Worm (Caenorhabditis elegans) whole organism, L1 larva: ENCODE data around the gene srlf-3.

Source experiments
- C04F5.9 ChIP-seq: sonication (generic microtip); optimal IDR thresholded peaks from 2 replicates; lab custom pipeline; 2016; ENCODE audit warnings: missing genetic modification characterization, missing compliant biosample characterization
- C16A3.4 ChIP-seq: fragments of 150-350 bp; optimal IDR thresholded peaks from 2 replicates; lab custom pipeline; 2014; ENCODE audit warnings: missing biosample characterization, missing genetic modification characterization
- C34B4.2 ChIP-seq: sonication (generic microtip); optimal IDR thresholded peaks from 2 replicates; lab custom pipeline; 2017; ENCODE audit warnings: mild to moderate bottlenecking, missing genetic modification characterization, missing compliant biosample characterization
- aha-1 ChIP-seq: fragments of 150-350 bp; optimal IDR thresholded peaks from 2 replicates; lab custom pipeline; 2014; ENCODE audit warnings: missing biosample characterization, missing genetic modification characterization
- alr-1 ChIP-seq: fragments of 200-800 bp; sonication (Bioruptor generic); optimal IDR thresholded peaks from 2 replicates; lab custom pipeline; 2018; ENCODE audit warnings: borderline replicate concordance, mild to moderate bottlenecking, missing genetic modification characterization, missing compliant biosample characterization
- ama-1 ChIP-seq: fragments of 150-350 bp; optimal IDR thresholded peaks from 2 replicates; lab custom pipeline; 2014
- ceh-63 ChIP-seq: fragments of 200-800 bp; sonication (Bioruptor generic); optimal IDR thresholded peaks from 2 replicates; lab custom pipeline; 2018; ENCODE audit warnings: mild to moderate bottlenecking, missing genetic modification characterization, missing compliant biosample characterization
- ceh-8 ChIP-seq: fragments of 200-800 bp; sonication (Bioruptor generic); optimal IDR thresholded peaks from 2 replicates; lab custom pipeline; 2018; ENCODE audit warnings: mild to moderate bottlenecking, missing genetic modification characterization, moderate library complexity, missing compliant biosample characterization
- ceh-82 ChIP-seq, 3 experiments: fragments of 150-350 bp in 1 of 3; sonication (generic microtip) in 2 of 3; optimal IDR thresholded peaks; 2 replicates each; lab custom pipeline; 2014 to 2017; ENCODE audit warnings: missing biosample characterization in 3 of 3, missing genetic modification characterization in 3 of 3
- ceh-88 ChIP-seq: fragments of 200-800 bp; sonication (Bioruptor generic); IDR thresholded peaks from 2 replicates; pipeline ENCODE4 v1.3.6; 2022; ENCODE audit warnings: missing genetic modification characterization, missing compliant biosample characterization
- ces-1 ChIP-seq: fragments of 150-350 bp; optimal IDR thresholded peaks from 2 replicates; lab custom pipeline; 2014; ENCODE audit warnings: missing biosample characterization, missing genetic modification reagents, missing genetic modification characterization
- efl-1 ChIP-seq, 4 experiments: fragments of 150-350 bp; optimal IDR thresholded peaks in 3 of 4; peaks in 1 of 4; 1 replicate in 1 of 4; 2 replicates in 3 of 4; lab custom pipeline; 2014; ENCODE audit warnings: missing biosample characterization in 2 of 4, missing genetic modification characterization in 2 of 4, missing genetic modification reagents in 2 of 4
- efl-3 ChIP-seq: fragments of 200-800 bp; sonication (Bioruptor generic); optimal IDR thresholded peaks from 2 replicates; lab custom pipeline; 2018; ENCODE audit warnings: mild to moderate bottlenecking, missing genetic modification characterization, missing compliant biosample characterization
- elt-3 ChIP-seq, 6 experiments: fragments of 150-350 bp in 1 of 6; sonication (generic microtip); optimal IDR thresholded peaks; 2 replicates each; lab custom pipeline; 2017 to 2018; ENCODE audit warnings: missing biosample characterization in 6 of 6, missing genetic modification characterization in 6 of 6, inconsistent platforms in 1 of 6
- ets-5 ChIP-seq: fragments of 200-800 bp; sonication (Bioruptor generic); IDR thresholded peaks from 2 replicates; pipeline ENCODE4 v1.3.6; 2022; ENCODE audit warnings: missing genetic modification characterization, missing compliant biosample characterization
- fkh-4 ChIP-seq: sonication (generic microtip); optimal IDR thresholded peaks from 2 replicates; lab custom pipeline; 2016; ENCODE audit warnings: missing compliant biosample characterization, missing genetic modification characterization, borderline replicate concordance
- fkh-8 ChIP-seq: sonication (generic microtip); optimal IDR thresholded peaks from 2 replicates; lab custom pipeline; 2016; ENCODE audit warnings: mild to moderate bottlenecking, missing genetic modification characterization, missing compliant biosample characterization
- grh-1 ChIP-seq: fragments of 200-800 bp; sonication (Bioruptor generic); IDR thresholded peaks from 2 replicates; pipeline ENCODE4 v1.3.6; 2022; ENCODE audit warnings: missing genetic modification reagents, missing genetic modification characterization, missing compliant biosample characterization
- hlh-17 ChIP-seq: fragments of 200-800 bp; sonication (Bioruptor generic); optimal IDR thresholded peaks from 2 replicates; lab custom pipeline; 2018; ENCODE audit warnings: missing genetic modification characterization, mild to moderate bottlenecking, missing compliant biosample characterization, moderate library complexity, borderline replicate concordance
- hlh-4 ChIP-seq: sonication (generic microtip); optimal IDR thresholded peaks from 2 replicates; lab custom pipeline; 2016; ENCODE audit warnings: mild to moderate bottlenecking, missing genetic modification characterization, missing compliant biosample characterization
- irx-1 ChIP-seq: sonication (generic microtip); optimal IDR thresholded peaks from 2 replicates; lab custom pipeline; 2016; ENCODE audit warnings: missing genetic modification characterization, missing compliant biosample characterization
- isw-1 ChIP-seq: fragments of 200-800 bp; sonication (Bioruptor generic); IDR thresholded peaks from 2 replicates; pipeline ENCODE4 v1.3.6; 2022; ENCODE audit warnings: missing genetic modification characterization, missing compliant biosample characterization
- lin-14 ChIP-seq: fragments of 200-800 bp; sonication (Bioruptor generic); optimal IDR thresholded peaks from 2 replicates; lab custom pipeline; 2018; ENCODE audit warnings: mild to moderate bottlenecking, missing genetic modification characterization, moderate library complexity, missing compliant biosample characterization
- lin-39 ChIP-seq: fragments of 150-350 bp; optimal IDR thresholded peaks from 2 replicates; lab custom pipeline; 2014; ENCODE audit warnings: missing biosample characterization, missing genetic modification reagents, missing genetic modification characterization
- lir-3 ChIP-seq: sonication (generic microtip); optimal IDR thresholded peaks from 2 replicates; lab custom pipeline; 2016; ENCODE audit warnings: mild to moderate bottlenecking, missing genetic modification characterization, moderate library complexity, missing compliant biosample characterization; ENCODE audit not compliant: poor library complexity
- lsy-2 ChIP-seq, 2 experiments: fragments of 150-350 bp; optimal IDR thresholded peaks; 2 replicates each; lab custom pipeline; 2014; ENCODE audit warnings: missing biosample characterization in 2 of 2, missing genetic modification characterization in 2 of 2
- mab-9 ChIP-seq: fragments of 200-800 bp; sonication (Bioruptor generic); IDR thresholded peaks from 2 replicates; pipeline ENCODE4 v1.3.6; 2022; ENCODE audit warnings: missing genetic modification reagents, missing genetic modification characterization, missing compliant biosample characterization
- mdl-1 ChIP-seq, 2 experiments: fragments of 150-350 bp; optimal IDR thresholded peaks; 2 replicates each; lab custom pipeline; 2014 to 2017; ENCODE audit warnings: missing biosample characterization in 2 of 2, missing genetic modification characterization in 2 of 2, inconsistent platforms in 1 of 2
- mef-2 ChIP-seq: fragments of 150-350 bp; optimal IDR thresholded peaks from 2 replicates; lab custom pipeline; 2014; ENCODE audit warnings: missing biosample characterization, missing genetic modification characterization
- mep-1 ChIP-seq: fragments of 150-350 bp; optimal IDR thresholded peaks from 2 replicates; lab custom pipeline; 2014; ENCODE audit warnings: missing biosample characterization, missing genetic modification characterization
- nhr-11 ChIP-seq: fragments of 150-350 bp; optimal IDR thresholded peaks from 2 replicates; lab custom pipeline; 2014; ENCODE audit warnings: missing biosample characterization, missing genetic modification characterization
- nhr-20 ChIP-seq: sonication (generic microtip); optimal IDR thresholded peaks from 2 replicates; lab custom pipeline; 2016; ENCODE audit warnings: mild to moderate bottlenecking, missing genetic modification characterization, missing compliant biosample characterization
- nhr-237 ChIP-seq: fragments of 150-350 bp; optimal IDR thresholded peaks from 2 replicates; lab custom pipeline; 2014; ENCODE audit warnings: missing biosample characterization, missing genetic modification characterization
- nhr-47 ChIP-seq: sonication (generic microtip); optimal IDR thresholded peaks from 2 replicates; lab custom pipeline; 2016; ENCODE audit warnings: mild to moderate bottlenecking, missing genetic modification characterization, moderate library complexity, missing compliant biosample characterization
- nhr-71 ChIP-seq: sonication (generic microtip); optimal IDR thresholded peaks from 2 replicates; lab custom pipeline; 2016; ENCODE audit warnings: mild to moderate bottlenecking, missing genetic modification characterization, moderate library complexity, missing compliant biosample characterization
- nhr-77 ChIP-seq: fragments of 150-350 bp; optimal IDR thresholded peaks from 2 replicates; lab custom pipeline; 2014; ENCODE audit warnings: missing biosample characterization, missing genetic modification characterization
- nhr-90 ChIP-seq: sonication (generic microtip); optimal IDR thresholded peaks from 2 replicates; lab custom pipeline; 2016; ENCODE audit warnings: mild to moderate bottlenecking, missing genetic modification characterization, missing compliant biosample characterization; ENCODE audit not compliant: poor library complexity
- pag-3 ChIP-seq: sonication (generic microtip); optimal IDR thresholded peaks from 2 replicates; lab custom pipeline; 2017; ENCODE audit warnings: missing genetic modification characterization, mild to moderate bottlenecking, missing compliant biosample characterization, antibody characterized with exemption, borderline replicate concordance; ENCODE audit not compliant: insufficient read depth
- pqm-1 ChIP-seq: sonication (generic microtip); optimal IDR thresholded peaks from 3 replicates; lab custom pipeline; 2017; ENCODE audit warnings: missing biosample characterization, missing genetic modification characterization
- rnt-1 ChIP-seq: sonication (generic microtip); optimal IDR thresholded peaks from 2 replicates; lab custom pipeline; 2016; ENCODE audit warnings: mild to moderate bottlenecking, missing genetic modification characterization, moderate library complexity, missing compliant biosample characterization
- skn-1 ChIP-seq: fragments of 150-350 bp; optimal IDR thresholded peaks from 2 replicates; lab custom pipeline; 2014; ENCODE audit warnings: missing biosample characterization, missing genetic modification characterization
- snpc-4 ChIP-seq: fragments of 150-350 bp; optimal IDR thresholded peaks from 2 replicates; lab custom pipeline; 2014; ENCODE audit warnings: missing biosample characterization, missing genetic modification characterization
- snu-23 ChIP-seq: sonication (generic microtip); optimal IDR thresholded peaks from 2 replicates; lab custom pipeline; 2016; ENCODE audit warnings: missing genetic modification characterization, missing compliant biosample characterization
- sox-4 ChIP-seq: sonication (generic microtip); optimal IDR thresholded peaks from 2 replicates; lab custom pipeline; 2016; ENCODE audit warnings: missing genetic modification characterization, missing compliant biosample characterization
- sup-37 ChIP-seq: fragments of 200-800 bp; sonication (Bioruptor generic); optimal IDR thresholded peaks from 2 replicates; lab custom pipeline; 2018; ENCODE audit warnings: mild to moderate bottlenecking, missing genetic modification characterization, missing compliant biosample characterization
- swsn-7 ChIP-seq: sonication (generic microtip); optimal IDR thresholded peaks from 2 replicates; lab custom pipeline; 2016; ENCODE audit warnings: missing genetic modification characterization, missing compliant biosample characterization
- tlp-1 ChIP-seq: fragments of 150-350 bp; optimal IDR thresholded peaks from 2 replicates; lab custom pipeline; 2014; ENCODE audit warnings: missing biosample characterization, missing genetic modification characterization
- unc-130 ChIP-seq: fragments of 150-350 bp; optimal IDR thresholded peaks from 2 replicates; lab custom pipeline; 2017; ENCODE audit warnings: missing biosample characterization, missing genetic modification characterization, inconsistent platforms
- unc-30 ChIP-seq: sonication (generic microtip); optimal IDR thresholded peaks from 2 replicates; lab custom pipeline; 2017; ENCODE audit warnings: missing biosample characterization, missing genetic modification characterization
- xbp-1 ChIP-seq: sonication (generic microtip); optimal IDR thresholded peaks from 2 replicates; lab custom pipeline; 2016; ENCODE audit warnings: missing genetic modification characterization, missing compliant biosample characterization
- zip-4 ChIP-seq: fragments of 200-800 bp; sonication (Bioruptor generic); optimal IDR thresholded peaks from 2 replicates; lab custom pipeline; 2018; ENCODE audit warnings: mild to moderate bottlenecking, missing genetic modification characterization, moderate library complexity, missing compliant biosample characterization
- ztf-11 ChIP-seq, 2 experiments: sonication (generic microtip); optimal IDR thresholded peaks; 2 replicates each; lab custom pipeline; 2016 to 2017; ENCODE audit warnings: missing genetic modification characterization in 2 of 2, missing biosample characterization in 1 of 2, missing compliant biosample characterization in 1 of 2

The srlf-3 gene

ce11 chrIV:8534997-8535414, 47.7 kb downstream of the srlf-3 start:
- TF ChIP-seq mab-9: no peak
- TF ChIP-seq lir-3 (tag; lab: Kevin White, UChicago): peak; percentile 5
- TF ChIP-seq ets-5 (GFP tag; lab: Robert Waterston, UW): no peak
- TF ChIP-seq snpc-4 (tag; lab: Kevin White, UChicago): no peak
- peak; percentile 36 to 93 for TF ChIP-seq mdl-1 (tag; optimal IDR thresholded peaks at IDR 0.05; lab: Kevin White, UChicago)
- no peak for TF ChIP-seq ceh-8 (GFP tag; lab: Kevin White, UChicago)
- TF ChIP-seq rnt-1 (tag; lab: Kevin White, UChicago): peak; percentile 43
- TF ChIP-seq nhr-11 (tag; lab: Kevin White, UChicago): no peak
- TF ChIP-seq swsn-7: peak; percentile 10
- TF ChIP-seq nhr-77 (tag; lab: Kevin White, UChicago): no peak
- TF ChIP-seq C04F5.9 (tag; lab: Kevin White, UChicago): no peak
- TF ChIP-seq efl-3 (GFP tag; lab: Kevin White, UChicago): no peak
- no peak for TF ChIP-seq hlh-4 (tag; lab: Kevin White, UChicago)
- TF ChIP-seq nhr-20 (tag; lab: Kevin White, UChicago): peak; percentile 92
- TF ChIP-seq lsy-2 (tag; optimal IDR thresholded peaks at IDR 0.05; lab: Kevin White, UChicago): peak; percentile 56 to 57
- TF ChIP-seq aha-1 (tag; lab: Kevin White, UChicago): no peak
- no peak for TF ChIP-seq sox-4 (tag; lab: Kevin White, UChicago)
- peak; percentile 5 for TF ChIP-seq irx-1 (tag; lab: Kevin White, UChicago)
- TF ChIP-seq ces-1 (GFP tag; lab: Kevin White, UChicago): no peak
- TF ChIP-seq sup-37: no peak
- TF ChIP-seq lin-14 (GFP tag; lab: Kevin White, UChicago): peak; percentile 77
- 0 out of 2 replicates have a peak, but pooled peaks have one; percentile 14 for TF ChIP-seq grh-1 (GFP tag; lab: Robert Waterston, UW)
- no peak for TF ChIP-seq zip-4 (GFP tag; lab: Kevin White, UChicago)
- peak; percentile 30 for TF ChIP-seq mep-1 (tag; lab: Kevin White, UChicago)
- TF ChIP-seq efl-1 (optimal IDR thresholded peaks at IDR 0.05; lab: Kevin White, UChicago): peak in 1 of 2 experiments; percentile 9
- no peak for TF ChIP-seq efl-1 (GFP tag; optimal IDR thresholded peaks at IDR 0.05 in 1 of 2; lab: Kevin White, UChicago)
- TF ChIP-seq pqm-1 (tag; lab: Kevin White, UChicago): no peak
- no peak for TF ChIP-seq fkh-8 (tag; lab: Kevin White, UChicago)
- TF ChIP-seq elt-3 (tag; optimal IDR thresholded peaks at IDR 0.05; lab: Kevin White, UChicago): peak in 4 of 6 experiments; percentile 21 to 86 (median 62)
- TF ChIP-seq skn-1 (tag; lab: Kevin White, UChicago): no peak
- TF ChIP-seq nhr-71: peak; percentile 92
- TF ChIP-seq nhr-47 (tag; lab: Kevin White, UChicago): peak; percentile 21
- peak; percentile 8 for TF ChIP-seq xbp-1 (tag; lab: Kevin White, UChicago)
- TF ChIP-seq nhr-90 (tag; lab: Kevin White, UChicago): peak; percentile 59
- no peak for TF ChIP-seq isw-1
- no peak for TF ChIP-seq pag-3 (tag; lab: Kevin White, UChicago)
- TF ChIP-seq alr-1 (tag; lab: Kevin White, UChicago): no peak
- TF ChIP-seq unc-130: peak; percentile 43
- TF ChIP-seq ztf-11 (tag; optimal IDR thresholded peaks at IDR 0.05; lab: Kevin White, UChicago): no peak
- no peak for TF ChIP-seq nhr-237 (tag; lab: Kevin White, UChicago)
- TF ChIP-seq unc-30 (tag; lab: Kevin White, UChicago): no peak
- TF ChIP-seq ceh-88 (GFP tag; lab: Robert Waterston, UW): 0 out of 2 replicates have a peak, but pooled peaks have one; percentile 23
- TF ChIP-seq ama-1: peak; percentile 18
- TF ChIP-seq ceh-82 (tag; optimal IDR thresholded peaks at IDR 0.05; lab: Kevin White, UChicago): no peak
- no peak for TF ChIP-seq mef-2 (tag; lab: Kevin White, UChicago)
- peak; percentile 31 for TF ChIP-seq C16A3.4 (tag; lab: Kevin White, UChicago)
- peak; percentile 71 for TF ChIP-seq snu-23 (GFP tag; lab: Kevin White, UChicago)
- no peak for TF ChIP-seq lin-39 (tag; lab: Kevin White, UChicago)
- no peak for TF ChIP-seq ceh-63 (GFP tag; lab: Kevin White, UChicago)
- TF ChIP-seq fkh-4: no peak
- no peak for TF ChIP-seq hlh-17 (GFP tag; lab: Kevin White, UChicago)
- no peak for TF ChIP-seq tlp-1 (tag; lab: Kevin White, UChicago)
- TF ChIP-seq C34B4.2 (tag; lab: Kevin White, UChicago): no peak
